Fruit fly (Drosophila melanogaster) whole organism, embryonic: ENCODE measurements around the gene TfIIA-S.

Experiments used
- Blimp-1 ChIP-seq: fragments of 200-800 bp; sonication (Bioruptor generic); optimal IDR thresholded peaks from 3 replicates; lab custom pipeline; 2018; ENCODE audit warnings: missing biosample characterization, missing genetic modification characterization, mild to moderate bottlenecking, moderate library complexity, missing genetic modification reagents
- CG10431 ChIP-seq: fragments of 200-800 bp; sonication (Bioruptor generic); optimal IDR thresholded peaks from 3 replicates; lab custom pipeline; 2018; ENCODE audit warnings: missing biosample characterization, mild to moderate bottlenecking, missing genetic modification characterization
- CG10979 ChIP-seq: fragments of 200-800 bp; sonication (Bioruptor generic); optimal IDR thresholded peaks from 2 replicates; lab custom pipeline; 2018; ENCODE audit warnings: missing biosample characterization, mild to moderate bottlenecking, missing genetic modification characterization, moderate library complexity
- CG11695 ChIP-seq: fragments of 200-800 bp; sonication (Bioruptor generic); IDR thresholded peaks from 3 replicates; pipeline ENCODE4 v1.3.6; 2022; ENCODE audit warnings: missing biosample characterization, missing genetic modification characterization
- CG12071 ChIP-seq: fragments of 200-800 bp; sonication (Bioruptor generic); optimal IDR thresholded peaks from 3 replicates; lab custom pipeline; 2018; ENCODE audit warnings: missing biosample characterization, mild to moderate bottlenecking, missing genetic modification characterization
- CG1233 ChIP-seq: fragments of 200-800 bp; sonication (Bioruptor generic); optimal IDR thresholded peaks from 4 replicates; lab custom pipeline; 2018; ENCODE audit warnings: missing biosample characterization, mild to moderate bottlenecking, missing genetic modification characterization
- CG12769 ChIP-seq: fragments of 200-800 bp; sonication (Bioruptor generic); optimal IDR thresholded peaks from 2 replicates; lab custom pipeline; 2019; ENCODE audit warnings: missing biosample characterization, mild to moderate bottlenecking, missing genetic modification characterization, moderate library complexity
- CG14441 ChIP-seq: fragments of 200-800 bp; sonication (Bioruptor generic); IDR thresholded peaks from 2 replicates; pipeline ENCODE4 v1.3.6; 2022; ENCODE audit warnings: missing biosample characterization, missing genetic modification characterization
- CG15011 ChIP-seq: fragments of 200-800 bp; sonication (Bioruptor generic); optimal IDR thresholded peaks from 3 replicates; lab custom pipeline; 2018; ENCODE audit warnings: missing biosample characterization, mild to moderate bottlenecking, missing genetic modification characterization
- CG1529 ChIP-seq: fragments of 200-800 bp; sonication (Bioruptor generic); optimal IDR thresholded peaks from 3 replicates; lab custom pipeline; 2018; ENCODE audit warnings: missing biosample characterization, missing genetic modification characterization
- CG2202 ChIP-seq: fragments of 200-800 bp; sonication (Bioruptor generic); optimal IDR thresholded peaks from 2 replicates; lab custom pipeline; 2018; ENCODE audit warnings: missing biosample characterization, mild to moderate bottlenecking, missing genetic modification characterization
- CG31441 ChIP-seq: fragments of 200-800 bp; sonication (Bioruptor generic); IDR thresholded peaks from 2 replicates; pipeline ENCODE4 v1.3.6; 2022; ENCODE audit warnings: missing biosample characterization, missing genetic modification characterization
- CG33213 ChIP-seq: fragments of 200-800 bp; sonication (Bioruptor generic); optimal IDR thresholded peaks from 3 replicates; lab custom pipeline; 2016; ENCODE audit warnings: missing biosample characterization, missing genetic modification characterization
- CG4707 ChIP-seq: fragments of 200-800 bp; sonication (Bioruptor generic); optimal IDR thresholded peaks from 2 replicates; lab custom pipeline; 2018; ENCODE audit warnings: missing biosample characterization, mild to moderate bottlenecking, missing genetic modification characterization, moderate library complexity
- CG6813 ChIP-seq: fragments of 200-800 bp; sonication (Bioruptor generic); optimal IDR thresholded peaks from 2 replicates; lab custom pipeline; 2017; ENCODE audit warnings: missing biosample characterization, missing genetic modification characterization, mild to moderate bottlenecking, moderate library complexity, missing genetic modification reagents
- CG7372 ChIP-seq: fragments of 200-800 bp; sonication (Bioruptor generic); IDR thresholded peaks from 2 replicates; pipeline ENCODE4 v1.3.6; 2022; ENCODE audit warnings: missing biosample characterization, missing genetic modification characterization
- CG7839 ChIP-seq: fragments of 200-800 bp; sonication (Bioruptor generic); optimal IDR thresholded peaks from 3 replicates; lab custom pipeline; 2018; ENCODE audit warnings: missing biosample characterization, mild to moderate bottlenecking, missing genetic modification characterization, moderate library complexity
- CG8281 ChIP-seq: fragments of 200-800 bp; sonication (Bioruptor generic); optimal IDR thresholded peaks from 2 replicates; lab custom pipeline; 2018; ENCODE audit warnings: missing biosample characterization, mild to moderate bottlenecking, missing genetic modification characterization, moderate library complexity
- CG8290 ChIP-seq, 3 experiments: fragments of 200-800 bp; sonication (Bioruptor generic); optimal IDR thresholded peaks; 2 replicates each; lab custom pipeline; 2016 to 2019; ENCODE audit warnings: missing biosample characterization in 3 of 3, missing genetic modification characterization in 3 of 3, mild to moderate bottlenecking in 2 of 3, moderate library complexity in 1 of 3
- CrebB ChIP-seq: fragments of 200-800 bp; sonication (Bioruptor generic); optimal IDR thresholded peaks from 3 replicates; lab custom pipeline; 2018; ENCODE audit warnings: missing biosample characterization, mild to moderate bottlenecking, missing genetic modification characterization
- Drgx ChIP-seq: fragments of 200-800 bp; sonication (Bioruptor generic); IDR thresholded peaks from 2 replicates; pipeline ENCODE4 v1.3.6; 2022; ENCODE audit warnings: missing biosample characterization, missing genetic modification characterization
- E2f1 ChIP-seq: fragments of 200-800 bp; sonication (Bioruptor generic); IDR thresholded peaks from 2 replicates; pipeline ENCODE4 v1.3.6; 2022; ENCODE audit warnings: missing biosample characterization, missing genetic modification characterization
- Ets97D ChIP-seq: fragments of 200-800 bp; sonication (Bioruptor generic); optimal IDR thresholded peaks from 3 replicates; lab custom pipeline; 2016; ENCODE audit warnings: missing biosample characterization, missing genetic modification characterization
- Meics ChIP-seq: fragments of 200-800 bp; sonication (Bioruptor generic); optimal IDR thresholded peaks from 2 replicates; lab custom pipeline; 2017; ENCODE audit warnings: missing biosample characterization, mild to moderate bottlenecking, missing genetic modification characterization
- Nf-YC ChIP-seq: fragments of 200-800 bp; optimal IDR thresholded peaks from 3 replicates; lab custom pipeline; 2019; ENCODE audit warnings: missing biosample characterization, mild to moderate bottlenecking, missing genetic modification characterization, moderate library complexity
- Sin3A ChIP-seq: fragments of >200 bp; optimal IDR thresholded peaks from 2 replicates; lab custom pipeline; 2018
- Sox102F ChIP-seq: fragments of 200-800 bp; sonication (Bioruptor generic); optimal IDR thresholded peaks from 2 replicates; lab custom pipeline; 2018; ENCODE audit warnings: missing biosample characterization, mild to moderate bottlenecking, missing genetic modification characterization, moderate library complexity
- eyg ChIP-seq: fragments of 200-800 bp; sonication (Bioruptor generic); optimal IDR thresholded peaks from 3 replicates; lab custom pipeline; 2016; ENCODE audit warnings: missing biosample characterization, missing genetic modification characterization
- ftz-f1 ChIP-seq: fragments of 200-800 bp; sonication (Bioruptor generic); optimal IDR thresholded peaks from 2 replicates; lab custom pipeline; 2016; ENCODE audit warnings: missing biosample characterization, missing genetic modification characterization
- gro ChIP-seq: fragments of 200-800 bp; sonication (Bioruptor generic); optimal IDR thresholded peaks from 2 replicates; lab custom pipeline; 2016; ENCODE audit warnings: missing biosample characterization, missing genetic modification characterization
- gsb-n ChIP-seq: fragments of 200-800 bp; sonication (Bioruptor generic); optimal IDR thresholded peaks from 3 replicates; lab custom pipeline; 2018; ENCODE audit warnings: missing biosample characterization, mild to moderate bottlenecking, missing genetic modification characterization
- hb ChIP-seq: fragments of 200-800 bp; sonication (Bioruptor generic); IDR thresholded peaks from 3 replicates; pipeline ENCODE4 v1.3.6; 2022; ENCODE audit warnings: missing biosample characterization, missing genetic modification characterization; ENCODE audit not compliant: partially characterized antibody
- her ChIP-seq: fragments of 200-800 bp; sonication (Bioruptor generic); optimal IDR thresholded peaks from 2 replicates; lab custom pipeline; 2016; ENCODE audit warnings: missing biosample characterization, missing genetic modification characterization
- hkb ChIP-seq, 2 experiments: fragments of 200-800 bp in 1 of 2; fragments of >200 bp in 1 of 2; sonication (Bioruptor generic) in 1 of 2; IDR thresholded peaks in 1 of 2; optimal IDR thresholded peaks in 1 of 2; 2 replicates each; pipeline versions ENCODE4 v1.3.6 to Lab custom; 2017 to 2022; ENCODE audit warnings: missing biosample characterization in 1 of 2, missing genetic modification characterization in 1 of 2
- ken ChIP-seq: fragments of 200-800 bp; sonication (Bioruptor generic); IDR thresholded peaks from 3 replicates; pipeline ENCODE4 v1.3.6; 2022; ENCODE audit warnings: missing biosample characterization, missing genetic modification characterization
- lola ChIP-seq, 3 experiments: fragments of >200 bp in 2 of 3; fragments of 200-800 bp in 1 of 3; sonication (Bioruptor generic) in 1 of 3; optimal IDR thresholded peaks; 2 replicates each; lab custom pipeline; 2017 to 2019; ENCODE audit warnings: missing biosample characterization in 3 of 3, missing genetic modification characterization in 3 of 3, mild to moderate bottlenecking in 1 of 3, moderate library complexity in 1 of 3
- nau ChIP-seq: fragments of 200-800 bp; sonication (Bioruptor generic); optimal IDR thresholded peaks from 3 replicates; lab custom pipeline; 2017; ENCODE audit warnings: missing biosample characterization, mild to moderate bottlenecking, missing genetic modification characterization, missing genetic modification reagents
- otp ChIP-seq: fragments of 200-800 bp; sonication (Bioruptor generic); IDR thresholded peaks from 3 replicates; pipeline ENCODE4, ENCODE4 v1.3.6; 2022; ENCODE audit warnings: missing biosample characterization, missing genetic modification characterization
- pros ChIP-seq: fragments of 200-800 bp; sonication (Bioruptor generic); optimal IDR thresholded peaks from 3 replicates; lab custom pipeline; 2019; ENCODE audit warnings: missing biosample characterization, mild to moderate bottlenecking, missing genetic modification characterization, moderate library complexity
- salm ChIP-seq: fragments of 200-800 bp; sonication (Bioruptor generic); optimal IDR thresholded peaks from 2 replicates; lab custom pipeline; 2018; ENCODE audit warnings: missing biosample characterization, mild to moderate bottlenecking, missing genetic modification characterization
- sens ChIP-seq: fragments of 200-800 bp; sonication (Bioruptor generic); peaks from one replicate; lab custom pipeline; 2016; ENCODE audit warnings: missing biosample characterization, missing genetic modification characterization
- sim ChIP-seq: fragments of 200-800 bp; sonication (Bioruptor generic); IDR thresholded peaks from 2 replicates; pipeline ENCODE4 v1.3.6; 2022; ENCODE audit warnings: missing biosample characterization, missing genetic modification characterization
- so ChIP-seq: fragments of 200-800 bp; sonication (Bioruptor generic); IDR thresholded peaks from 3 replicates; pipeline ENCODE4 v1.3.6; 2022; ENCODE audit warnings: missing biosample characterization, missing genetic modification characterization
- sr ChIP-seq: fragments of 200-800 bp; sonication (Bioruptor generic); IDR thresholded peaks from 3 replicates; pipeline ENCODE4 v1.3.6; 2022; ENCODE audit warnings: missing biosample characterization, missing genetic modification characterization

The TfIIA-S gene

DNA sequence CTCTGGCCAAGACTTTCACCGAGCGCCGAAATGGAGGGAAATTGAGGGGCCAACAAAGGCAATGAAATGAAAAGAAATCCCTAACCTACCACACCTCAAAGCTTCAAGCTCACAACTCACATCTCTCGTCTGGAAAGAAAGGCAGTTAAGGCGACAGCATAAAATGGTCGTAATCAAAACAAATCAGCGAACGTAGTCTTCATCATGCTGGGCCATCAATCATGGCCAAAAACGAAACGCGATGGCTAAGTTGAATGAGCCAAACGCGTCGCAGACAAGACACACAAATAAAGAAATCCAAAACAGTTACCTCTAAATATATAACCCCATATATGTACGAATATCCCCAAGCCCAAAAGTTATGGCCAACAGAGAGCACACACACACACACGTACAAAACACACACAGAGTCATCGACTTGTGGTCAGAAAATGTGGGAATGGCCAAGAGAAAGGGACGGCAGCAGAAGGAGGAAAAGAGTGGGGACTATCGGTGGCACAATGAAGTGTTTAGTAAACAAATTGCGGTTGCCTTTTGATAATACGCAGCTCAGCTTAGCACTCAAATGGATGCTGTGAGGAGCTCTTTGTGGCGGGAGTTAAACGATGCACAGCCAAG lies 20.3 kb upstream of the TfIIA-S start (continued):
- TF ChIP-seq CG6813 (GFP tag; lab: Kevin White, UChicago) (no peak), lola (GFP tag; optimal IDR thresholded peaks at IDR 0.05; lab: Kevin White, UChicago) (no peak), sr (0 out of 3 replicates have a peak, but pooled peaks have one; percentile 10), Blimp-1 (GFP tag; lab: Kevin White, UChicago) (peak; percentile 58)

DNA sequence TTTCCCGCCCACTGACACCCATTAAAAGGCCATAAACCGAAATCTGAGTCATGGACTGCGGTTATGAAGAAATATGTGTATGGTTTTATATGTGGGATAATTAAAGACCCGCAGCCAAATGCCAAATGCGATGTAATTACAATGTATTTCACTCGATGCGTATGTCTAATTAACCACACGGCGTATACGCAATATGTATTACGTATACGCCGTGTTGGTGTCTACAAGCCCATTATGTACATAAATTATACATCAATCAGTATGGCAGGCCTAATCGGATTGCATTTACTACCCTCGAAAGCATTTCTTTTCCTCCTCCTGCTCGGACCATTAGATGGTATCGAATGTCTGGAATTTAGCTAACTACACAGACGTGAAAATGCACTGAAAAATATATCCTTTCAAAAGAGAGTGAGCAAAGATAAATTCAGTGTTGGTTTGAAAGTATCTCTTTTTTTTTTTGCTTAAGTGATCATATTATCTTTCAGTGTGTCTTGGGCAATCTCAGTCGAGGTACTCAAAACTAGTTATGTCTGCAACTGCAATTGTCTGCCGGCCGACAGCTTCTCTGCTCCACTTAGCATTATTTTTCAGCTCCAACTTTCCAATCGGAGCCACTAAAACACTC lies 19.5 kb upstream of the TfIIA-S start:
- TF ChIP-seq CG7372 (GFP tag; lab: Robert Waterston, UW): peak; percentile 95
- peak; percentile 31 for TF ChIP-seq CG10979 (tag; lab: Kevin White, UChicago)
- TF ChIP-seq Drgx (GFP tag; lab: Robert Waterston, UW): peak; percentile 51; the same call in 1 of the 2 replicates
- peak; percentile 20 for TF ChIP-seq sens (GFP tag; lab: Kevin White, UChicago)
- TF ChIP-seq gro (GFP tag; lab: Kevin White, UChicago): no peak
- TF ChIP-seq ken (GFP tag; lab: Robert Waterston, UW): 0 out of 3 replicates have a peak, but pooled peaks have one; percentile 21
- TF ChIP-seq CG11695 (GFP tag; lab: Robert Waterston, UW): no peak
- TF ChIP-seq Sox102F (GFP tag; lab: Kevin White, UChicago): peak; percentile 14
- no peak for TF ChIP-seq CG8290 (GFP tag; optimal IDR thresholded peaks at IDR 0.05; lab: Kevin White, UChicago)
- no peak for TF ChIP-seq CG8290 (tag; optimal IDR thresholded peaks at IDR 0.05; lab: Kevin White, UChicago)
- TF ChIP-seq CG7839 (tag; lab: Kevin White, UChicago): no peak

DNA sequence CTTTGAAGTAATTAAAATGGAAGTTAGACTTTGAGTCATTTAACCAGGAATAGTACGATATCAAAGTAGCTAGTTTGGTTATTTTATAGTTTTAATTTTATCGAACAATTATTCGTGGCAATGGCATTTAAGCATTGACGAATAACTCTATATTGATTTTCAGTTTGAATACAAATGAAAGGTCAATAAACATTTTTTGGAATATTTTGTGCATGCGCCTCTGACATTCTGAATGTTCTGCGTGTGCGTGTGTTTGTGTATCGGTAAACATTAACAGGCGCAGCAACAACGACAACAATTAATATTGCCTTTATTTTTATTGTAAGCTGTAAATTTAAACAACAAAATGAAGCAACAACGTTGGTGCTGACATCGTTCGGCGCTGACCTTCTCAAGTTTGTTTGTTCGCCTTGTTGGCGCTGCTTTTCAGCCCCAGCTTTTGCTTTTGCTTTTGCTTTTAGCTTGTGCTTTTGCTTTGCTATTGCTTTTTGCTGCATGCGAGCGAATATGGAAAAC lies 18.5 kb upstream of the TfIIA-S start:
- TF ChIP-seq nau (GFP tag; lab: Kevin White, UChicago) (peak; percentile 80), hb (GFP tag; lab: Robert Waterston, UW) (no peak), Meics (GFP tag; lab: Kevin White, UChicago) (peak; percentile 6), pros (peak; percentile 13), CG31441 (GFP tag; lab: Robert Waterston, UW) (0 out of 2 replicates have a peak, but pooled peaks have one; percentile 32), E2f1 (GFP tag; lab: Robert Waterston, UW) (no peak), CG12769 (tag; lab: Kevin White, UChicago) (peak; percentile 58), Sin3A (lab: Kevin White, UChicago) (no peak), CG4707 (no peak), CG33213 (peak; percentile 25), CG10431 (GFP tag; lab: Kevin White, UChicago) (peak; percentile 6), her (no peak), gsb-n (no peak), CG1529 (GFP tag; lab: Kevin White, UChicago) (peak; percentile 34), CG12071 (peak; percentile 31), ftz-f1 (GFP tag; lab: Kevin White, UChicago) (peak; percentile 61), Nf-YC (tag; lab: Kevin White, UChicago) (peak; percentile 22), CG15011 (GFP tag; lab: Kevin White, UChicago) (peak; percentile 6), sim (GFP tag; lab: Robert Waterston, UW) (no peak), salm (tag; lab: Kevin White, UChicago) (peak; percentile 57), CG1233 (GFP tag; lab: Kevin White, UChicago) (peak; percentile 38), hkb (optimal IDR thresholded peaks at IDR 0.05; lab: Kevin White, UChicago) (no peak), hkb (GFP tag; IDR thresholded peaks at IDR 0.05; lab: Robert Waterston, UW) (peak; percentile 19; the same call in 1 of the 2 replicates), CG2202 (tag; lab: Kevin White, UChicago) (no peak), so (GFP tag; lab: Robert Waterston, UW) (peak; percentile 37; the same call in 2 of the 3 replicates), otp (0 out of 3 replicates have a peak, but pooled peaks have one; percentile 13), CG8281 (peak; percentile 31), Ets97D (GFP tag; lab: Kevin White, UChicago) (no peak), eyg (peak; percentile 19), CG14441 (GFP tag; lab: Robert Waterston, UW) (peak; percentile 9; the same call in 1 of the 2 replicates), CrebB (peak; percentile 66)
